Worm (Caenorhabditis elegans) whole organism, L1 larva: ENCODE measurements around the gene Y116A8C.38.
A peak's percentile ranks its signal among the peaks of the same experiment; 100 is the strongest.

Experiments
- C16A3.4 ChIP-seq: fragments of 150-350 bp; optimal IDR thresholded peaks from 2 replicates; lab custom pipeline; 2014; ENCODE audit warnings: missing biosample characterization, missing genetic modification characterization
- F16B12.6 ChIP-seq: fragments of 150-350 bp; optimal IDR thresholded peaks from 2 replicates; lab custom pipeline; 2014; ENCODE audit warnings: missing biosample characterization, missing genetic modification characterization
- aha-1 ChIP-seq: fragments of 150-350 bp; optimal IDR thresholded peaks from 2 replicates; lab custom pipeline; 2014; ENCODE audit warnings: missing biosample characterization, missing genetic modification characterization
- blmp-1 ChIP-seq: fragments of 150-350 bp; optimal IDR thresholded peaks from 2 replicates; lab custom pipeline; 2014; ENCODE audit warnings: missing biosample characterization, missing genetic modification characterization
- ceh-63 ChIP-seq: fragments of 200-800 bp; sonication (Bioruptor generic); optimal IDR thresholded peaks from 2 replicates; lab custom pipeline; 2018; ENCODE audit warnings: mild to moderate bottlenecking, missing genetic modification characterization, missing compliant biosample characterization
- ceh-8 ChIP-seq: fragments of 200-800 bp; sonication (Bioruptor generic); optimal IDR thresholded peaks from 2 replicates; lab custom pipeline; 2018; ENCODE audit warnings: mild to moderate bottlenecking, missing genetic modification characterization, moderate library complexity, missing compliant biosample characterization
- ceh-82 ChIP-seq, 3 experiments: fragments of 150-350 bp in 1 of 3; sonication (generic microtip) in 2 of 3; optimal IDR thresholded peaks; 2 replicates each; lab custom pipeline; 2014 to 2017; ENCODE audit warnings: missing biosample characterization in 3 of 3, missing genetic modification characterization in 3 of 3
- ceh-90 ChIP-seq: sonication (generic microtip); optimal IDR thresholded peaks from 2 replicates; lab custom pipeline; 2016; ENCODE audit warnings: missing genetic modification characterization, missing compliant biosample characterization
- dpl-1 ChIP-seq, 3 experiments: fragments of 150-350 bp in 2 of 3; sonication (generic microtip) in 1 of 3; optimal IDR thresholded peaks; 2 replicates each; lab custom pipeline; 2014 to 2017; ENCODE audit warnings: missing biosample characterization in 3 of 3, missing genetic modification characterization in 3 of 3, missing genetic modification reagents in 3 of 3
- efl-1 ChIP-seq, 4 experiments: fragments of 150-350 bp; optimal IDR thresholded peaks in 3 of 4; peaks in 1 of 4; 1 replicate in 1 of 4; 2 replicates in 3 of 4; lab custom pipeline; 2014; ENCODE audit warnings: missing biosample characterization in 2 of 4, missing genetic modification characterization in 2 of 4, missing genetic modification reagents in 2 of 4
- efl-3 ChIP-seq: fragments of 200-800 bp; sonication (Bioruptor generic); optimal IDR thresholded peaks from 2 replicates; lab custom pipeline; 2018; ENCODE audit warnings: mild to moderate bottlenecking, missing genetic modification characterization, missing compliant biosample characterization
- egl-27 ChIP-seq, 2 experiments: fragments of 150-350 bp in 1 of 2; sonication (generic microtip); optimal IDR thresholded peaks; 3 replicates each; lab custom pipeline; 2017 to 2018; ENCODE audit warnings: missing biosample characterization in 2 of 2, missing genetic modification characterization in 2 of 2, missing genetic modification reagents in 2 of 2
- elt-3 ChIP-seq, 6 experiments: fragments of 150-350 bp in 1 of 6; sonication (generic microtip); optimal IDR thresholded peaks; 2 replicates each; lab custom pipeline; 2017 to 2018; ENCODE audit warnings: missing biosample characterization in 6 of 6, missing genetic modification characterization in 6 of 6, inconsistent platforms in 1 of 6
- irx-1 ChIP-seq: sonication (generic microtip); optimal IDR thresholded peaks from 2 replicates; lab custom pipeline; 2016; ENCODE audit warnings: missing genetic modification characterization, missing compliant biosample characterization
- jun-1 ChIP-seq: fragments of 150-350 bp; optimal IDR thresholded peaks from 2 replicates; lab custom pipeline; 2014; ENCODE audit warnings: missing biosample characterization, missing genetic modification reagents, missing genetic modification characterization
- lin-14 ChIP-seq: fragments of 200-800 bp; sonication (Bioruptor generic); optimal IDR thresholded peaks from 2 replicates; lab custom pipeline; 2018; ENCODE audit warnings: mild to moderate bottlenecking, missing genetic modification characterization, moderate library complexity, missing compliant biosample characterization
- lin-15B ChIP-seq: fragments of 150-350 bp; sonication (generic microtip); optimal IDR thresholded peaks from 3 replicates; lab custom pipeline; 2014; ENCODE audit warnings: missing biosample characterization, missing genetic modification characterization
- lin-35 ChIP-seq, 2 experiments: fragments of 150-350 bp; optimal IDR thresholded peaks; 2 replicates each; lab custom pipeline; 2014; ENCODE audit warnings: missing biosample characterization in 2 of 2, missing genetic modification characterization in 2 of 2, missing genetic modification reagents in 2 of 2
- lin-39 ChIP-seq: fragments of 150-350 bp; optimal IDR thresholded peaks from 2 replicates; lab custom pipeline; 2014; ENCODE audit warnings: missing biosample characterization, missing genetic modification reagents, missing genetic modification characterization
- lsy-2 ChIP-seq, 2 experiments: fragments of 150-350 bp; optimal IDR thresholded peaks; 2 replicates each; lab custom pipeline; 2014; ENCODE audit warnings: missing biosample characterization in 2 of 2, missing genetic modification characterization in 2 of 2
- mab-9 ChIP-seq: fragments of 200-800 bp; sonication (Bioruptor generic); IDR thresholded peaks from 2 replicates; pipeline ENCODE4 v1.3.6; 2022; ENCODE audit warnings: missing genetic modification reagents, missing genetic modification characterization, missing compliant biosample characterization
- mdl-1 ChIP-seq, 2 experiments: fragments of 150-350 bp; optimal IDR thresholded peaks; 2 replicates each; lab custom pipeline; 2014 to 2017; ENCODE audit warnings: missing biosample characterization in 2 of 2, missing genetic modification characterization in 2 of 2, inconsistent platforms in 1 of 2
- mep-1 ChIP-seq: fragments of 150-350 bp; optimal IDR thresholded peaks from 2 replicates; lab custom pipeline; 2014; ENCODE audit warnings: missing biosample characterization, missing genetic modification characterization
- nhr-19 ChIP-seq: fragments of 200-800 bp; sonication (Bioruptor generic); conservative IDR thresholded peaks from 2 replicates; pipeline ENCODE4 v1.3.6; 2022; ENCODE audit warnings: missing genetic modification characterization, missing compliant biosample characterization
- nhr-20 ChIP-seq: sonication (generic microtip); optimal IDR thresholded peaks from 2 replicates; lab custom pipeline; 2016; ENCODE audit warnings: mild to moderate bottlenecking, missing genetic modification characterization, missing compliant biosample characterization
- nhr-237 ChIP-seq: fragments of 150-350 bp; optimal IDR thresholded peaks from 2 replicates; lab custom pipeline; 2014; ENCODE audit warnings: missing biosample characterization, missing genetic modification characterization
- nhr-28 ChIP-seq: fragments of 150-350 bp; optimal IDR thresholded peaks from 2 replicates; lab custom pipeline; 2014; ENCODE audit warnings: missing biosample characterization, missing genetic modification characterization
- nhr-47 ChIP-seq: sonication (generic microtip); optimal IDR thresholded peaks from 2 replicates; lab custom pipeline; 2016; ENCODE audit warnings: mild to moderate bottlenecking, missing genetic modification characterization, moderate library complexity, missing compliant biosample characterization
- nhr-71 ChIP-seq: sonication (generic microtip); optimal IDR thresholded peaks from 2 replicates; lab custom pipeline; 2016; ENCODE audit warnings: mild to moderate bottlenecking, missing genetic modification characterization, moderate library complexity, missing compliant biosample characterization
- nhr-85 ChIP-seq: sonication (generic microtip); peaks from one replicate; lab custom pipeline; 2016; ENCODE audit warnings: missing genetic modification characterization, inconsistent platforms, missing compliant biosample characterization
- nhr-90 ChIP-seq: sonication (generic microtip); optimal IDR thresholded peaks from 2 replicates; lab custom pipeline; 2016; ENCODE audit warnings: mild to moderate bottlenecking, missing genetic modification characterization, missing compliant biosample characterization; ENCODE audit not compliant: poor library complexity
- pax-3 ChIP-seq: fragments of 200-800 bp; sonication (Bioruptor generic); optimal IDR thresholded peaks from 2 replicates; lab custom pipeline; 2018; ENCODE audit warnings: mild to moderate bottlenecking, missing genetic modification characterization, moderate library complexity, missing compliant biosample characterization
- pqm-1 ChIP-seq: sonication (generic microtip); optimal IDR thresholded peaks from 3 replicates; lab custom pipeline; 2017; ENCODE audit warnings: missing biosample characterization, missing genetic modification characterization
- rnt-1 ChIP-seq: sonication (generic microtip); optimal IDR thresholded peaks from 2 replicates; lab custom pipeline; 2016; ENCODE audit warnings: mild to moderate bottlenecking, missing genetic modification characterization, moderate library complexity, missing compliant biosample characterization
- skn-1 ChIP-seq: fragments of 150-350 bp; optimal IDR thresholded peaks from 2 replicates; lab custom pipeline; 2014; ENCODE audit warnings: missing biosample characterization, missing genetic modification characterization
- snu-23 ChIP-seq: sonication (generic microtip); optimal IDR thresholded peaks from 2 replicates; lab custom pipeline; 2016; ENCODE audit warnings: missing genetic modification characterization, missing compliant biosample characterization
- sup-37 ChIP-seq: fragments of 200-800 bp; sonication (Bioruptor generic); optimal IDR thresholded peaks from 2 replicates; lab custom pipeline; 2018; ENCODE audit warnings: mild to moderate bottlenecking, missing genetic modification characterization, missing compliant biosample characterization
- tbx-2 ChIP-seq: sonication (generic microtip); optimal IDR thresholded peaks from 2 replicates; lab custom pipeline; 2016; ENCODE audit warnings: missing genetic modification characterization, missing compliant biosample characterization
- tlp-1 ChIP-seq: fragments of 150-350 bp; optimal IDR thresholded peaks from 2 replicates; lab custom pipeline; 2014; ENCODE audit warnings: missing biosample characterization, missing genetic modification characterization
- xbp-1 ChIP-seq: sonication (generic microtip); optimal IDR thresholded peaks from 2 replicates; lab custom pipeline; 2016; ENCODE audit warnings: missing genetic modification characterization, missing compliant biosample characterization

The Y116A8C.38 gene

DNA sequence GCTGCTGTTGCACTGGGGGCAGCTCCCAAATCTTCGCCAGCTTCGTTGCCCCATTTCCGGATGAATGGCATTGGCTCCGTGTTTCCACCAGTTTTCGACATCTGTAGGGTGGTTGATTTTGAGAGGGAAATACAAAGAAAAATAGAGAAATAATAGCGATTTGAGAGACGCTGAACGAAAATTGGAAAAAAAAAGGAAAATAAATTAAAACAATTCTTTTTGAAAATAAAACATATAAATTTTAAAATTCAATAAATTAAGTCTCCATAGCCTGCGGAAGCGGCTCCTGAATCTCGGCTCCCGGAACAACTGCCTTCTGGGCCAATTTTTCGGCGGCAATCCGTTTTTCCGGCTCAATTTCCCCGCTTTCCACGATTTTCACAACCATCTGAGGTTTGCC, 20.5 kb upstream of the Y116A8C.38 start, which contains the start of gene sfa-1:
Gene sfa-1, minus strand, starts transcription at position 101 of the 400 bp plus-strand sequence.
- TF ChIP-seq ceh-90 (tag; lab: Kevin White, UChicago) = no peak
- TF ChIP-seq irx-1 (tag; lab: Kevin White, UChicago) = no peak
- no peak for TF ChIP-seq nhr-20 (tag; lab: Kevin White, UChicago)
- no peak for TF ChIP-seq efl-1 (optimal IDR thresholded peaks at IDR 0.05; lab: Kevin White, UChicago)
- peak in 1 of 2 experiments; percentile 78 for TF ChIP-seq efl-1 (GFP tag; optimal IDR thresholded peaks at IDR 0.05 in 1 of 2; lab: Kevin White, UChicago)

DNA sequence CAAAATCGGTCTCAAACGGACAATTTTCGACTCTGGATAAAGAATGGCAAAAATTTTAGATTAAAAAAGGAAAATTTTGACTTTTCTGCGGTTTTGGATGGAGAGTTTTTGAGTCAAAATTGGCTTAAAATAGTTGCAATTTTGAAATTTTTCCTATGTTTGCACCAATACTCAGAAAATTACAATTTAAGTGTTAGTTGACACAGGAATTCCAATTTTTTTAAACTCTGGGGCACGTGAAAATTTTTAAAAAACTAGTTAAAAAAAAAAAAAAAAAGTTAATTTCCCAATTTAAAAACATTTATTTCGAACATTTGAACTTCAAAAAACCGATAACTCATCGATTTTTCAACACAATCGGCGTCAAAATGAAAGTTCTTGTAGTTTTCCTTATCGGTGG, 19.5 kb upstream of the Y116A8C.38 start, which contains the start of gene Y116A8C.33:
Gene Y116A8C.33, plus strand, starts transcription at position 301 of the 400 bp plus-strand sequence.
- TF ChIP-seq egl-27 (tag; optimal IDR thresholded peaks at IDR 0.05; lab: Kevin White, UChicago) = no peak
- TF ChIP-seq lin-14 (GFP tag; lab: Kevin White, UChicago) = no peak
- no peak for TF ChIP-seq ceh-63 (GFP tag; lab: Kevin White, UChicago)
- no peak for TF ChIP-seq tlp-1 (tag; lab: Kevin White, UChicago)
- no peak for TF ChIP-seq nhr-20 (tag; lab: Kevin White, UChicago)
- no peak for TF ChIP-seq nhr-237 (tag; lab: Kevin White, UChicago)
- TF ChIP-seq efl-1 (optimal IDR thresholded peaks at IDR 0.05; lab: Kevin White, UChicago) = no peak
- no peak for TF ChIP-seq efl-1 (GFP tag; optimal IDR thresholded peaks at IDR 0.05 in 1 of 2; lab: Kevin White, UChicago)
- TF ChIP-seq irx-1 (tag; lab: Kevin White, UChicago) = no peak
- TF ChIP-seq elt-3 (tag; optimal IDR thresholded peaks at IDR 0.05; lab: Kevin White, UChicago) = no peak

DNA sequence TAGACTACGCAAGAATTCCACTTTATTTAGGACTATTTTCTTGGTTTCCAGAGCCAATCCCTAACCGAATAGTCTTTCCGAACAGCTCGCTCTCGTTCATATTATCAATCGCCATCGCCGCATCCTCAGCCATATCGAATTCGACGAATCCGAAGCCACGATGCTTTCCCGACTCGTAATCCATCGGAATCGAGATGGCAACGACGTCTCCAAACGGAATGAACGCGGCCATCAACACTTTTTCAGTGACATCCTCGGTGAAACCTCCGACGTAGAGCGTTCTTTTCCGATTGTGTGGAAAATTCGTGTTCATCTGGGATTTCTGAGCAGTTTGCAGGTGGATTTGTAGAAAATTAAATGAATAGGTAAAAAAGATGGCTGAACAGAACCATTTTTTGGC, 15.0 kb upstream of the Y116A8C.38 start, which contains the start of gene cyn-13:
Gene cyn-13, minus strand, starts transcription at position 313 of the 400 bp plus-strand sequence.
- no peak for TF ChIP-seq lsy-2 (tag; optimal IDR thresholded peaks at IDR 0.05; lab: Kevin White, UChicago)
- no peak for TF ChIP-seq tbx-2
- TF ChIP-seq aha-1 (tag; lab: Kevin White, UChicago) = no peak
- TF ChIP-seq xbp-1 (tag; lab: Kevin White, UChicago) = no peak
- TF ChIP-seq lin-14 (GFP tag; lab: Kevin White, UChicago) = no peak
- no peak for TF ChIP-seq efl-3
- no peak for TF ChIP-seq sup-37 (GFP tag; lab: Kevin White, UChicago)

DNA sequence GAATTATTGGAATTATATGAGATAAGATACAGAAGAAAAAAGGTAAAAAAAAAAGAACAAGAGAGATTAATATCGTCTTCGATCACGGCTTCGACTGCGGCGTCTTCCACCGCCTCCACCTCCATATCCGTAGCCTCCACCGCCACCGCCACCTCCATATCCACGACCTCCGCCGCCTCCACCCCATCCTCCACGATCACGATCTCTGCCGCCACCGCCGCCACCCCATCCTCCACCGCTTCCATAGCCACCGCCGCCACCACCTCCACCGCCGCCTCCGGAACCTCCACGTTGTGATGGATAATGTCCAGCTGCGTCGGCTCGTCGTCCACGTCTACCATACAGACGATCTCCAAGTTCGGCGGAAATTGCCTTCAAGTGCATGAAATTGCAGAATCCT, 14.5 kb upstream of the Y116A8C.38 start:
- TF ChIP-seq lin-15B (tag; lab: Kevin White, UChicago) = no peak
- TF ChIP-seq ceh-8 (GFP tag; lab: Kevin White, UChicago) = peak; percentile 21

DNA sequence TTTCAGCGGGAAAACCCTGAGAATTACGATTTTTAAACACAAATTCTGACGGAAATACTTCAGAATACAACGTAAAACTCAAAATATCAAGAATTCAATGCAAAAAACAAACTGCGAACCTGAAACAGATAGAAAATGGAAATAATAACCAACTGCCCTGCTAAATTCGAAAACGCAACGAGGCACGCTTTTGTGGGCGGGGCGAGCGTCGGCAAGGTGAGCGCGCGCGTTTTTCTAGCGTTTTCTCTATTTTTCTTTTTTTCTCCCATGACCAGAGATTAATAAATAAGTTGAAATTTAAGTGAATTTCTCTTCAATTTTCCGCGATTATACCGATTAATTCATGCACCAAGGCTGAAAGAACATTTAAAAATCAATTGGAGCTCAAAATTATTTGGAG, 12.8 kb upstream of the Y116A8C.38 start, which contains the start of gene uaf-2:
Gene uaf-2, minus strand, starts transcription at position 183 of the 400 bp plus-strand sequence.
- TF ChIP-seq efl-1 (optimal IDR thresholded peaks at IDR 0.05; lab: Kevin White, UChicago) = peak; percentile 42 to 48
- TF ChIP-seq efl-1 (GFP tag; optimal IDR thresholded peaks at IDR 0.05 in 1 of 2; lab: Kevin White, UChicago) = peak; percentile 39 to 91
- TF ChIP-seq skn-1 = peak; percentile 10
- TF ChIP-seq pqm-1 (tag; lab: Kevin White, UChicago) = no peak
- TF ChIP-seq lin-15B (tag; lab: Kevin White, UChicago) = peak; percentile 7
- no peak for TF ChIP-seq lin-14 (GFP tag; lab: Kevin White, UChicago)
- no peak for TF ChIP-seq pax-3
- TF ChIP-seq jun-1 (tag; lab: Kevin White, UChicago) = no peak
- no peak for TF ChIP-seq nhr-28 (tag; lab: Kevin White, UChicago)
- TF ChIP-seq rnt-1 = peak; percentile 60
- peak; percentile 18 for TF ChIP-seq mep-1 (tag; lab: Kevin White, UChicago)
- peak; percentile 17 to 51 for TF ChIP-seq lin-35 (GFP tag; optimal IDR thresholded peaks at IDR 0.05; lab: Kevin White, UChicago)
- TF ChIP-seq lin-39 (tag; lab: Kevin White, UChicago) = no peak
- peak; percentile 5 for TF ChIP-seq nhr-90 (tag; lab: Kevin White, UChicago)
- TF ChIP-seq xbp-1 (tag; lab: Kevin White, UChicago) = peak; percentile 0
- peak; percentile 41 for TF ChIP-seq nhr-47
- peak in 2 of 3 experiments; percentile 16 to 43 for TF ChIP-seq ceh-82 (tag; optimal IDR thresholded peaks at IDR 0.05; lab: Kevin White, UChicago)
- peak; percentile 7 for TF ChIP-seq tbx-2
- peak in 1 of 2 experiments; percentile 17 for TF ChIP-seq mdl-1 (tag; optimal IDR thresholded peaks at IDR 0.05; lab: Kevin White, UChicago)
- peak; percentile 14 to 48 (median 30) for TF ChIP-seq dpl-1 (GFP tag; optimal IDR thresholded peaks at IDR 0.05; lab: Kevin White, UChicago)
- TF ChIP-seq mab-9 (GFP tag; lab: Robert Waterston, UW) = no peak
- TF ChIP-seq lsy-2 (tag; optimal IDR thresholded peaks at IDR 0.05; lab: Kevin White, UChicago) = peak in 1 of 2 experiments; percentile 52
- TF ChIP-seq nhr-19 = 0 out of 2 replicates have a peak, but pooled peaks have one; percentile 23
- TF ChIP-seq C16A3.4 (tag; lab: Kevin White, UChicago) = peak; percentile 33
- TF ChIP-seq nhr-85 (tag; lab: Kevin White, UChicago) = no peak
- peak; percentile 51 for TF ChIP-seq snu-23 (GFP tag; lab: Kevin White, UChicago)
- TF ChIP-seq blmp-1 (tag; lab: Kevin White, UChicago) = peak; percentile 26
- peak; percentile 46 for TF ChIP-seq nhr-71 (tag; lab: Kevin White, UChicago)
- peak; percentile 6 for TF ChIP-seq F16B12.6 (tag; lab: Kevin White, UChicago)
- TF ChIP-seq nhr-20 (tag; lab: Kevin White, UChicago) = peak; percentile 28
- TF ChIP-seq sup-37 (GFP tag; lab: Kevin White, UChicago) = no peak
- TF ChIP-seq, all 84 proteins: peak for 21
